Fruit fly (Drosophila melanogaster) whole organism, embryonic: ENCODE data around the gene Ypel.

ENCODE experiments used
- ATbp ChIP-seq: fragments of 200-800 bp; sonication (Bioruptor generic); optimal IDR thresholded peaks from 2 replicates; lab custom pipeline; 2017; ENCODE audit warnings: missing biosample characterization, mild to moderate bottlenecking, missing genetic modification characterization, missing genetic modification reagents
- Atf6 ChIP-seq: fragments of 200-800 bp; sonication (Bioruptor generic); IDR thresholded peaks from 2 replicates; pipeline ENCODE4 v1.3.6; 2022; ENCODE audit warnings: missing biosample characterization, missing genetic modification characterization
- Awh ChIP-seq: fragments of 200-800 bp; sonication (Bioruptor generic); IDR thresholded peaks from 2 replicates; pipeline ENCODE4, ENCODE4 v1.3.6; 2022; ENCODE audit warnings: missing biosample characterization, missing genetic modification characterization
- Bgb ChIP-seq: fragments of 200-800 bp; sonication (Bioruptor generic); IDR thresholded peaks from 2 replicates; pipeline ENCODE4 v1.3.6; 2022; ENCODE audit warnings: missing biosample characterization, missing genetic modification characterization; ENCODE audit not compliant: partially characterized antibody
- CG10267 ChIP-seq: fragments of 200-800 bp; sonication (Bioruptor generic); optimal IDR thresholded peaks from 2 replicates; lab custom pipeline; 2018; ENCODE audit warnings: missing biosample characterization, mild to moderate bottlenecking, missing genetic modification characterization, moderate library complexity
- CG11085 ChIP-seq: fragments of 200-800 bp; sonication (Bioruptor generic); IDR thresholded peaks from 2 replicates; pipeline ENCODE4 v1.3.6; 2022; ENCODE audit warnings: missing biosample characterization, missing genetic modification characterization
- CG11695 ChIP-seq: fragments of 200-800 bp; sonication (Bioruptor generic); IDR thresholded peaks from 3 replicates; pipeline ENCODE4 v1.3.6; 2022; ENCODE audit warnings: missing biosample characterization, missing genetic modification characterization
- CG14050 ChIP-seq: fragments of 200-800 bp; sonication (Bioruptor generic); IDR thresholded peaks from 3 replicates; pipeline ENCODE4 v1.3.6; 2022; ENCODE audit warnings: missing biosample characterization, missing genetic modification characterization
- CG1603 ChIP-seq: fragments of 200-800 bp; sonication (Bioruptor generic); optimal IDR thresholded peaks from 2 replicates; lab custom pipeline; 2019; ENCODE audit warnings: missing biosample characterization, mild to moderate bottlenecking, missing genetic modification characterization, moderate library complexity
- CG2199 ChIP-seq: fragments of 200-800 bp; sonication (Bioruptor generic); IDR thresholded peaks from 3 replicates; pipeline ENCODE4 v1.3.6; 2022; ENCODE audit warnings: missing biosample characterization, missing genetic modification characterization
- CG31224 ChIP-seq: fragments of 200-800 bp; sonication (Bioruptor generic); IDR thresholded peaks from 2 replicates; pipeline ENCODE4 v1.3.6; 2022; ENCODE audit warnings: missing biosample characterization, missing genetic modification characterization
- CG3407 ChIP-seq: fragments of 200-800 bp; sonication (Bioruptor generic); optimal IDR thresholded peaks from 2 replicates; lab custom pipeline; 2018; ENCODE audit warnings: missing biosample characterization, mild to moderate bottlenecking, missing genetic modification characterization
- CG34376 ChIP-seq: fragments of 200-800 bp; sonication (Bioruptor generic); optimal IDR thresholded peaks from 2 replicates; lab custom pipeline; 2018; ENCODE audit warnings: missing biosample characterization, mild to moderate bottlenecking, missing genetic modification characterization
- CG4282 ChIP-seq: fragments of 200-800 bp; sonication (Bioruptor generic); optimal IDR thresholded peaks from 2 replicates; lab custom pipeline; 2016; ENCODE audit warnings: missing biosample characterization, missing genetic modification characterization
- CG4404 ChIP-seq: fragments of 200-800 bp; sonication (Bioruptor generic); IDR thresholded peaks from 2 replicates; pipeline ENCODE4 v1.3.6; 2022; ENCODE audit warnings: missing biosample characterization, missing genetic modification characterization
- CG6272 ChIP-seq: fragments of 200-800 bp; sonication (Bioruptor generic); IDR thresholded peaks from 2 replicates; pipeline ENCODE4 v1.3.6; 2022; ENCODE audit warnings: missing biosample characterization, missing genetic modification characterization
- CG6765 ChIP-seq: fragments of 200-800 bp; sonication (Bioruptor generic); optimal IDR thresholded peaks from 3 replicates; lab custom pipeline; 2017; ENCODE audit warnings: missing biosample characterization, mild to moderate bottlenecking, missing genetic modification characterization
- CG8765 ChIP-seq: fragments of 200-800 bp; sonication (Bioruptor generic); IDR thresholded peaks from 2 replicates; pipeline ENCODE4 v1.3.6; 2022; ENCODE audit warnings: missing biosample characterization, missing genetic modification characterization
- CG9609 ChIP-seq: fragments of 200-800 bp; sonication (Bioruptor generic); optimal IDR thresholded peaks from 3 replicates; lab custom pipeline; 2016; ENCODE audit warnings: missing biosample characterization, missing genetic modification characterization
- CG9932 ChIP-seq: fragments of 200-800 bp; sonication (Bioruptor generic); IDR thresholded peaks from 2 replicates; pipeline ENCODE4 v1.3.6; 2022; ENCODE audit warnings: missing biosample characterization, missing genetic modification characterization
- Doc3 ChIP-seq: fragments of 200-800 bp; sonication (Bioruptor generic); IDR thresholded peaks from 3 replicates; pipeline ENCODE4 v1.3.6; 2022; ENCODE audit warnings: missing biosample characterization, missing genetic modification characterization; ENCODE audit not compliant: partially characterized antibody
- E2f1 ChIP-seq: fragments of 200-800 bp; sonication (Bioruptor generic); IDR thresholded peaks from 2 replicates; pipeline ENCODE4 v1.3.6; 2022; ENCODE audit warnings: missing biosample characterization, missing genetic modification characterization
- Ets97D ChIP-seq: fragments of 200-800 bp; sonication (Bioruptor generic); optimal IDR thresholded peaks from 3 replicates; lab custom pipeline; 2016; ENCODE audit warnings: missing biosample characterization, missing genetic modification characterization
- Gug ChIP-seq: fragments of 200-800 bp; sonication (Bioruptor generic); IDR thresholded peaks from 4 replicates; pipeline ENCODE4 v1.3.6; 2022; ENCODE audit warnings: missing biosample characterization, missing genetic modification characterization
- H2.0 ChIP-seq: fragments of 200-800 bp; sonication (Bioruptor generic); IDR thresholded peaks from 2 replicates; pipeline ENCODE4 v1.3.6; 2022; ENCODE audit warnings: missing biosample characterization, missing genetic modification characterization
- Mes4 ChIP-seq: fragments of 200-800 bp; sonication (Bioruptor generic); optimal IDR thresholded peaks from 2 replicates; lab custom pipeline; 2016; ENCODE audit warnings: missing biosample characterization, missing genetic modification characterization
- Mrtf ChIP-seq: fragments of 200-800 bp; sonication (Bioruptor generic); IDR thresholded peaks from 3 replicates; pipeline ENCODE4 v1.3.6; 2022; ENCODE audit warnings: missing biosample characterization, missing genetic modification characterization
- Oaz ChIP-seq: fragments of 200-800 bp; sonication (Bioruptor generic); IDR thresholded peaks from 2 replicates; pipeline ENCODE4 v1.3.6; 2022; ENCODE audit warnings: missing biosample characterization, missing genetic modification characterization
- Opbp ChIP-seq: fragments of 200-800 bp; sonication (Bioruptor generic); IDR thresholded peaks from 3 replicates; pipeline ENCODE4 v1.3.6; 2022; ENCODE audit warnings: missing biosample characterization, missing genetic modification characterization; ENCODE audit not compliant: partially characterized antibody
- Rx ChIP-seq: fragments of 200-800 bp; sonication (Bioruptor generic); IDR thresholded peaks from 2 replicates; pipeline ENCODE4 v1.3.6; 2022; ENCODE audit warnings: missing biosample characterization, missing genetic modification characterization
- Scr ChIP-seq: fragments of 200-800 bp; sonication (Bioruptor generic); IDR thresholded peaks from 2 replicates; pipeline ENCODE4 v1.3.6; 2022; ENCODE audit warnings: missing biosample characterization, missing genetic modification characterization; ENCODE audit not compliant: partially characterized antibody
- Ssrp ChIP-seq: fragments of 200-800 bp; sonication (Bioruptor generic); optimal IDR thresholded peaks from 2 replicates; lab custom pipeline; 2018; ENCODE audit warnings: missing biosample characterization, mild to moderate bottlenecking, missing genetic modification characterization, moderate library complexity
- ab ChIP-seq: fragments of 200-800 bp; sonication (Bioruptor generic); optimal IDR thresholded peaks from 2 replicates; lab custom pipeline; 2016; ENCODE audit warnings: missing biosample characterization, missing genetic modification characterization
- btn ChIP-seq: fragments of 200-800 bp; sonication (Bioruptor generic); optimal IDR thresholded peaks from 2 replicates; lab custom pipeline; 2016; ENCODE audit warnings: missing biosample characterization, missing genetic modification characterization
- chn ChIP-seq: fragments of 200-800 bp; sonication (Bioruptor generic); optimal IDR thresholded peaks from 2 replicates; lab custom pipeline; 2016; ENCODE audit warnings: missing biosample characterization, missing genetic modification characterization
- disco-r ChIP-seq: fragments of 200-800 bp; sonication (Bioruptor generic); optimal IDR thresholded peaks from 2 replicates; lab custom pipeline; 2016; ENCODE audit warnings: missing biosample characterization, missing genetic modification characterization
- fd102C ChIP-seq: fragments of 200-800 bp; sonication (Bioruptor generic); optimal IDR thresholded peaks from 2 replicates; lab custom pipeline; 2018; ENCODE audit warnings: missing biosample characterization, mild to moderate bottlenecking, missing genetic modification characterization, moderate library complexity
- fd64A ChIP-seq: fragments of 200-800 bp; sonication (Bioruptor generic); optimal IDR thresholded peaks from 3 replicates; lab custom pipeline; 2018; ENCODE audit warnings: missing biosample characterization, mild to moderate bottlenecking, missing genetic modification characterization
- gsb-n ChIP-seq: fragments of 200-800 bp; sonication (Bioruptor generic); optimal IDR thresholded peaks from 3 replicates; lab custom pipeline; 2018; ENCODE audit warnings: missing biosample characterization, mild to moderate bottlenecking, missing genetic modification characterization
- klu ChIP-seq: fragments of 200-800 bp; sonication (Bioruptor generic); IDR thresholded peaks from 2 replicates; pipeline ENCODE4 v1.3.6; 2022; ENCODE audit warnings: missing biosample characterization, missing genetic modification characterization
- otp ChIP-seq: fragments of 200-800 bp; sonication (Bioruptor generic); IDR thresholded peaks from 3 replicates; pipeline ENCODE4, ENCODE4 v1.3.6; 2022; ENCODE audit warnings: missing biosample characterization, missing genetic modification characterization
- prd ChIP-seq, 3 experiments: fragments of >200 bp in 2 of 3; fragments of 200-800 bp in 1 of 3; sonication (Bioruptor generic) in 1 of 3; optimal IDR thresholded peaks in 2 of 3; IDR thresholded peaks in 1 of 3; 2 replicates in 2 of 3; 3 replicates in 1 of 3; pipeline versions ENCODE4 v1.3.6 to Lab custom; 2017 to 2022; ENCODE audit warnings: missing biosample characterization in 1 of 3, missing genetic modification characterization in 1 of 3
- psq ChIP-seq: fragments of 200-800 bp; sonication (Bioruptor generic); optimal IDR thresholded peaks from 2 replicates; lab custom pipeline; 2017; ENCODE audit warnings: missing biosample characterization, missing genetic modification characterization
- ro ChIP-seq: fragments of 200-800 bp; sonication (Bioruptor generic); IDR thresholded peaks from 2 replicates; pipeline ENCODE4 v1.3.6; 2022; ENCODE audit warnings: missing biosample characterization, missing genetic modification characterization
- row ChIP-seq: fragments of 200-800 bp; sonication (Bioruptor generic); IDR thresholded peaks from 3 replicates; pipeline ENCODE4 v1.3.6; 2022; ENCODE audit warnings: missing biosample characterization, missing genetic modification characterization
- slou ChIP-seq: fragments of 200-800 bp; sonication (Bioruptor generic); optimal IDR thresholded peaks from 3 replicates; lab custom pipeline; 2016; ENCODE audit warnings: missing biosample characterization, missing genetic modification characterization
- sob ChIP-seq: fragments of 200-800 bp; sonication (Bioruptor generic); IDR thresholded peaks from 2 replicates; pipeline ENCODE4 v1.3.6; 2022; ENCODE audit warnings: missing biosample characterization, missing genetic modification characterization
- sqz ChIP-seq: fragments of 200-800 bp; sonication (Bioruptor generic); optimal IDR thresholded peaks from 3 replicates; lab custom pipeline; 2018; ENCODE audit warnings: missing biosample characterization, mild to moderate bottlenecking, missing genetic modification characterization
- stc ChIP-seq: fragments of 200-800 bp; sonication (Bioruptor generic); IDR thresholded peaks from 2 replicates; pipeline ENCODE4 v1.3.6; 2022; ENCODE audit warnings: missing biosample characterization, missing genetic modification characterization
- wor ChIP-seq: fragments of 200-800 bp; sonication (Bioruptor generic); IDR thresholded peaks from 2 replicates; pipeline ENCODE4 v1.3.6; 2022; ENCODE audit warnings: missing biosample characterization, missing genetic modification characterization

The Ypel gene

dm6 chrX:10184355-10185058 is 27.7 kb downstream of the Ypel start (continued):
- TF ChIP-seq stc (GFP tag; lab: Robert Waterston, UW): peak; percentile 51; the same call in 1 of the 2 replicates
- peak; percentile 84 for TF ChIP-seq Atf6 (GFP tag; lab: Robert Waterston, UW)
- 0 out of 3 replicates have a peak, but pooled peaks have one; percentile 40 for TF ChIP-seq otp
- TF ChIP-seq Ssrp (tag; lab: Kevin White, UChicago): no peak
- no peak for TF ChIP-seq CG2199 (GFP tag; lab: Robert Waterston, UW)
- TF ChIP-seq fd102C (GFP tag; lab: Kevin White, UChicago): no peak
- TF ChIP-seq CG31224 (GFP tag; lab: Robert Waterston, UW): peak; percentile 49; the same call in 1 of the 2 replicates
- TF ChIP-seq Ets97D: no peak
- TF ChIP-seq CG11695 (GFP tag; lab: Robert Waterston, UW): peak; percentile 60; the same call in 2 of the 3 replicates
- TF ChIP-seq Mes4: no peak
- no peak for TF ChIP-seq CG8765 (GFP tag; lab: Robert Waterston, UW)
- TF ChIP-seq ATbp (GFP tag; lab: Kevin White, UChicago): no peak
- TF ChIP-seq sqz (GFP tag; lab: Kevin White, UChicago): no peak
- TF ChIP-seq Gug (GFP tag; lab: Robert Waterston, UW): peak; percentile 52; the same call in 1 of the 4 replicates
- no peak for TF ChIP-seq prd (optimal IDR thresholded peaks at IDR 0.05; lab: Kevin White, UChicago)
- peak; percentile 67 for TF ChIP-seq prd (GFP tag; IDR thresholded peaks at IDR 0.05; lab: Robert Waterston, UW)
- no peak for TF ChIP-seq CG4282
- TF ChIP-seq Scr: no peak
- peak; percentile 56 for TF ChIP-seq klu (GFP tag; lab: Robert Waterston, UW)
- TF ChIP-seq CG14050: no peak
- peak; percentile 60 for TF ChIP-seq E2f1 (GFP tag; lab: Robert Waterston, UW)
- peak; percentile 68 for TF ChIP-seq CG9932 (GFP tag; lab: Robert Waterston, UW)
- no peak for TF ChIP-seq psq (GFP tag; lab: Kevin White, UChicago)
- no peak for TF ChIP-seq ab
- peak; percentile 69 for TF ChIP-seq CG11085 (GFP tag; lab: Robert Waterston, UW)
- no peak for TF ChIP-seq disco-r (GFP tag; lab: Kevin White, UChicago)
- no peak for TF ChIP-seq CG9609 (GFP tag; lab: Kevin White, UChicago)
- TF ChIP-seq CG10267: no peak
- TF ChIP-seq Rx (GFP tag; lab: Robert Waterston, UW): 0 out of 2 replicates have a peak, but pooled peaks have one; percentile 25
- peak; percentile 21 for TF ChIP-seq CG34376 (GFP tag; lab: Kevin White, UChicago)
- no peak for TF ChIP-seq CG1603 (tag; lab: Kevin White, UChicago)
- TF ChIP-seq gsb-n (tag; lab: Kevin White, UChicago): no peak
- TF ChIP-seq sob (GFP tag; lab: Robert Waterston, UW): peak; percentile 65
- no peak for TF ChIP-seq chn (GFP tag; lab: Kevin White, UChicago)
- TF ChIP-seq CG3407 (GFP tag; lab: Kevin White, UChicago): no peak
- no peak for TF ChIP-seq Opbp (GFP tag; lab: Robert Waterston, UW)
- TF ChIP-seq slou (GFP tag; lab: Kevin White, UChicago): no peak
- TF ChIP-seq row (GFP tag; lab: Robert Waterston, UW): peak; percentile 71
- TF ChIP-seq Awh: 0 out of 2 replicates have a peak, but pooled peaks have one; percentile 30
- no peak for TF ChIP-seq fd64A (GFP tag; lab: Kevin White, UChicago)
- peak; percentile 51 for TF ChIP-seq CG4404 (GFP tag; lab: Robert Waterston, UW)
- TF ChIP-seq Doc3 (GFP tag; lab: Robert Waterston, UW): no peak
- peak; percentile 43; the same call in 1 of the 3 replicates for TF ChIP-seq Mrtf (GFP tag; lab: Robert Waterston, UW)
- TF ChIP-seq H2.0 (GFP tag; lab: Robert Waterston, UW): peak; percentile 40; the same call in 1 of the 2 replicates
- no peak for TF ChIP-seq ro
- TF ChIP-seq CG6765 (GFP tag; lab: Kevin White, UChicago): peak; percentile 46
- TF ChIP-seq CG6272: no peak
- no peak for TF ChIP-seq btn
- TF ChIP-seq wor: no peak
- no peak for TF ChIP-seq Bgb (GFP tag; lab: Robert Waterston, UW)
- peak; percentile 52; the same call in 1 of the 2 replicates for TF ChIP-seq Oaz (GFP tag; lab: Robert Waterston, UW)
